Worm (Caenorhabditis elegans) whole organism, early embryonic: ENCODE results near the gene nhr-4.

Experiments used
- ama-1 ChIP-seq: fragments of 150-350 bp; optimal IDR thresholded peaks from 2 replicates; lab custom pipeline; 2014
- hmg-4 ChIP-seq: fragments of 200-800 bp; sonication (Bioruptor generic); optimal IDR thresholded peaks from 2 replicates; lab custom pipeline; 2018; ENCODE audit warnings: mild to moderate bottlenecking, missing genetic modification characterization, missing compliant biosample characterization

- no peak for TF ChIP-seq ama-1 (lab: Kevin White, UChicago)
- TF ChIP-seq hmg-4 = no peak
Observed at ce11 chrIV:9924419-9924818, 45.3 kb downstream of the nhr-4 start.
